Worm (Caenorhabditis elegans): ENCODE measurements around the gene H41C03.3.

- no peak for TF ChIP-seq hmg-4 (GFP tag; optimal IDR thresholded peaks at IDR 0.05)
- TF ChIP-seq ama-1 (optimal IDR thresholded peaks at IDR 0.05) = no peak
- no peak for TF ChIP-seq hmbx-1 (tag; optimal IDR thresholded peaks at IDR 0.05)
- TF ChIP-seq tbx-37 (GFP tag; conservative IDR thresholded peaks at IDR 0.05) = no peak
- TF ChIP-seq tbx-11 (GFP tag; IDR thresholded peaks at IDR 0.05) = no peak
- TF ChIP-seq aly-1 (tag; optimal IDR thresholded peaks at IDR 0.05) = no peak
- no peak for TF ChIP-seq pes-1 (GFP tag; IDR thresholded peaks at IDR 0.05)
- TF ChIP-seq scrt-1 (GFP tag; IDR thresholded peaks at IDR 0.05) = no peak
Observed at ce11 chrII:5833136-5833535, 12.4 kb upstream of the H41C03.3 start, which contains the start of gene gtap-1.

Measured in whole organism, early embryonic.